Fruit fly (Drosophila melanogaster) whole organism, pupa: Measurements from ENCODE around the gene CG14074.

Source experiments
- CG14655 ChIP-seq: fragments of 200-800 bp; sonication (Bioruptor generic); optimal IDR thresholded peaks from 3 replicates; lab custom pipeline; 2017; ENCODE audit warnings: mild to moderate bottlenecking, missing biosample characterization, missing genetic modification reagents, missing genetic modification characterization
- CG15710 ChIP-seq: fragments of 200-800 bp; sonication (Bioruptor generic); optimal IDR thresholded peaks from 2 replicates; lab custom pipeline; 2018; ENCODE audit warnings: missing biosample characterization, mild to moderate bottlenecking, missing genetic modification characterization, moderate library complexity
- CG17806 ChIP-seq: fragments of 200-800 bp; sonication (Bioruptor generic); optimal IDR thresholded peaks from 2 replicates; lab custom pipeline; 2018; ENCODE audit warnings: missing biosample characterization, mild to moderate bottlenecking, missing genetic modification characterization, moderate library complexity
- CG8301 ChIP-seq: fragments of 200-800 bp; sonication (Bioruptor generic); optimal IDR thresholded peaks from 2 replicates; lab custom pipeline; 2018; ENCODE audit warnings: missing biosample characterization, mild to moderate bottlenecking, missing genetic modification characterization
- EcR ChIP-seq: fragments of 200-800 bp; sonication (Bioruptor generic); optimal IDR thresholded peaks from 3 replicates; lab custom pipeline; 2019; ENCODE audit warnings: missing biosample characterization, missing genetic modification characterization, mild to moderate bottlenecking, moderate library complexity, missing genetic modification reagents
- Pif1A ChIP-seq: fragments of 200-800 bp; sonication (Bioruptor generic); optimal IDR thresholded peaks from 3 replicates; lab custom pipeline; 2016; ENCODE audit warnings: missing biosample characterization, missing genetic modification characterization
- fd96Ca ChIP-seq: fragments of 200-800 bp; sonication (Bioruptor generic); IDR thresholded peaks from 3 replicates; pipeline ENCODE4 v1.3.6; 2022; ENCODE audit warnings: missing biosample characterization, missing genetic modification characterization
- gl ChIP-seq: fragments of 200-800 bp; sonication (Bioruptor generic); optimal IDR thresholded peaks from 2 replicates; lab custom pipeline; 2018; ENCODE audit warnings: missing biosample characterization, mild to moderate bottlenecking, missing genetic modification characterization
- rn ChIP-seq: fragments of 200-800 bp; sonication (Bioruptor generic); IDR thresholded peaks from 2 replicates; pipeline ENCODE4 v1.3.6; 2022; ENCODE audit warnings: missing biosample characterization, missing genetic modification characterization

dm6 chr3L:18823221-18823514, 42.9 kb upstream of the CG14074 start:
- TF ChIP-seq gl (tag; lab: Kevin White, UChicago) (no peak), EcR (GFP tag; lab: Kevin White, UChicago) (no peak), CG15710 (tag; lab: Kevin White, UChicago) (no peak), rn (GFP tag; lab: Robert Waterston, UW) (no peak), Pif1A (no peak), CG8301 (tag; lab: Kevin White, UChicago) (no peak), CG17806 (tag; lab: Kevin White, UChicago) (no peak), CG14655 (no peak), fd96Ca (GFP tag; lab: Robert Waterston, UW) (no peak)
